Worm (Caenorhabditis elegans) whole organism, L1 larva: Measurements from ENCODE around the gene F54F2.7.

Experiments used
- C04F5.9 ChIP-seq: sonication (generic microtip); optimal IDR thresholded peaks from 2 replicates; lab custom pipeline; 2016; ENCODE audit warnings: missing genetic modification characterization, missing compliant biosample characterization
- C16A3.4 ChIP-seq: fragments of 150-350 bp; optimal IDR thresholded peaks from 2 replicates; lab custom pipeline; 2014; ENCODE audit warnings: missing biosample characterization, missing genetic modification characterization
- F16B12.6 ChIP-seq: fragments of 150-350 bp; optimal IDR thresholded peaks from 2 replicates; lab custom pipeline; 2014; ENCODE audit warnings: missing biosample characterization, missing genetic modification characterization
- Y116A8C.19 ChIP-seq: sonication (generic microtip); optimal IDR thresholded peaks from 2 replicates; lab custom pipeline; 2016; ENCODE audit warnings: missing compliant biosample characterization, missing genetic modification characterization, borderline replicate concordance
- alr-1 ChIP-seq: fragments of 200-800 bp; sonication (Bioruptor generic); optimal IDR thresholded peaks from 2 replicates; lab custom pipeline; 2018; ENCODE audit warnings: borderline replicate concordance, mild to moderate bottlenecking, missing genetic modification characterization, missing compliant biosample characterization
- aly-2 ChIP-seq: fragments of 150-350 bp; optimal IDR thresholded peaks from 2 replicates; lab custom pipeline; 2014; ENCODE audit warnings: missing biosample characterization, missing genetic modification characterization
- blmp-1 ChIP-seq: fragments of 150-350 bp; optimal IDR thresholded peaks from 2 replicates; lab custom pipeline; 2014; ENCODE audit warnings: missing biosample characterization, missing genetic modification characterization
- ceh-82 ChIP-seq, 3 experiments: fragments of 150-350 bp in 1 of 3; sonication (generic microtip) in 2 of 3; optimal IDR thresholded peaks; 2 replicates each; lab custom pipeline; 2014 to 2017; ENCODE audit warnings: missing biosample characterization in 3 of 3, missing genetic modification characterization in 3 of 3
- ceh-88 ChIP-seq: fragments of 200-800 bp; sonication (Bioruptor generic); IDR thresholded peaks from 2 replicates; pipeline ENCODE4 v1.3.6; 2022; ENCODE audit warnings: missing genetic modification characterization, missing compliant biosample characterization
- efl-1 ChIP-seq, 4 experiments: fragments of 150-350 bp; optimal IDR thresholded peaks in 3 of 4; peaks in 1 of 4; 1 replicate in 1 of 4; 2 replicates in 3 of 4; lab custom pipeline; 2014; ENCODE audit warnings: missing biosample characterization in 2 of 4, missing genetic modification characterization in 2 of 4, missing genetic modification reagents in 2 of 4
- efl-3 ChIP-seq: fragments of 200-800 bp; sonication (Bioruptor generic); optimal IDR thresholded peaks from 2 replicates; lab custom pipeline; 2018; ENCODE audit warnings: mild to moderate bottlenecking, missing genetic modification characterization, missing compliant biosample characterization
- egl-27 ChIP-seq, 2 experiments: fragments of 150-350 bp in 1 of 2; sonication (generic microtip); optimal IDR thresholded peaks; 3 replicates each; lab custom pipeline; 2017 to 2018; ENCODE audit warnings: missing biosample characterization in 2 of 2, missing genetic modification characterization in 2 of 2, missing genetic modification reagents in 2 of 2
- elt-3 ChIP-seq, 6 experiments: fragments of 150-350 bp in 1 of 6; sonication (generic microtip); optimal IDR thresholded peaks; 2 replicates each; lab custom pipeline; 2017 to 2018; ENCODE audit warnings: missing biosample characterization in 6 of 6, missing genetic modification characterization in 6 of 6, inconsistent platforms in 1 of 6
- fkh-10 ChIP-seq: sonication (generic microtip); optimal IDR thresholded peaks from 2 replicates; lab custom pipeline; 2017; ENCODE audit warnings: missing biosample characterization, missing genetic modification reagents, missing genetic modification characterization
- fkh-8 ChIP-seq: sonication (generic microtip); optimal IDR thresholded peaks from 2 replicates; lab custom pipeline; 2016; ENCODE audit warnings: mild to moderate bottlenecking, missing genetic modification characterization, missing compliant biosample characterization
- fos-1 ChIP-seq: fragments of 150-350 bp; optimal IDR thresholded peaks from 2 replicates; lab custom pipeline; 2014; ENCODE audit warnings: missing biosample characterization, missing genetic modification characterization
- grh-1 ChIP-seq: fragments of 200-800 bp; sonication (Bioruptor generic); IDR thresholded peaks from 2 replicates; pipeline ENCODE4 v1.3.6; 2022; ENCODE audit warnings: missing genetic modification reagents, missing genetic modification characterization, missing compliant biosample characterization
- hlh-17 ChIP-seq: fragments of 200-800 bp; sonication (Bioruptor generic); optimal IDR thresholded peaks from 2 replicates; lab custom pipeline; 2018; ENCODE audit warnings: missing genetic modification characterization, mild to moderate bottlenecking, missing compliant biosample characterization, moderate library complexity, borderline replicate concordance
- hpl-2 ChIP-seq: fragments of 150-350 bp; optimal IDR thresholded peaks from 2 replicates; lab custom pipeline; 2014; ENCODE audit warnings: missing biosample characterization, missing genetic modification reagents, missing genetic modification characterization
- irx-1 ChIP-seq: sonication (generic microtip); optimal IDR thresholded peaks from 2 replicates; lab custom pipeline; 2016; ENCODE audit warnings: missing genetic modification characterization, missing compliant biosample characterization
- isw-1 ChIP-seq: fragments of 200-800 bp; sonication (Bioruptor generic); IDR thresholded peaks from 2 replicates; pipeline ENCODE4 v1.3.6; 2022; ENCODE audit warnings: missing genetic modification characterization, missing compliant biosample characterization
- jun-1 ChIP-seq: fragments of 150-350 bp; optimal IDR thresholded peaks from 2 replicates; lab custom pipeline; 2014; ENCODE audit warnings: missing biosample characterization, missing genetic modification reagents, missing genetic modification characterization
- lin-13 ChIP-seq: fragments of 150-350 bp; optimal IDR thresholded peaks from 2 replicates; lab custom pipeline; 2014; ENCODE audit warnings: missing biosample characterization, missing genetic modification reagents, missing genetic modification characterization
- lin-14 ChIP-seq: fragments of 200-800 bp; sonication (Bioruptor generic); optimal IDR thresholded peaks from 2 replicates; lab custom pipeline; 2018; ENCODE audit warnings: mild to moderate bottlenecking, missing genetic modification characterization, moderate library complexity, missing compliant biosample characterization
- lin-39 ChIP-seq: fragments of 150-350 bp; optimal IDR thresholded peaks from 2 replicates; lab custom pipeline; 2014; ENCODE audit warnings: missing biosample characterization, missing genetic modification reagents, missing genetic modification characterization
- lir-3 ChIP-seq: sonication (generic microtip); optimal IDR thresholded peaks from 2 replicates; lab custom pipeline; 2016; ENCODE audit warnings: mild to moderate bottlenecking, missing genetic modification characterization, moderate library complexity, missing compliant biosample characterization; ENCODE audit not compliant: poor library complexity
- lsy-2 ChIP-seq, 2 experiments: fragments of 150-350 bp; optimal IDR thresholded peaks; 2 replicates each; lab custom pipeline; 2014; ENCODE audit warnings: missing biosample characterization in 2 of 2, missing genetic modification characterization in 2 of 2
- mab-9 ChIP-seq: fragments of 200-800 bp; sonication (Bioruptor generic); IDR thresholded peaks from 2 replicates; pipeline ENCODE4 v1.3.6; 2022; ENCODE audit warnings: missing genetic modification reagents, missing genetic modification characterization, missing compliant biosample characterization
- mdl-1 ChIP-seq, 2 experiments: fragments of 150-350 bp; optimal IDR thresholded peaks; 2 replicates each; lab custom pipeline; 2014 to 2017; ENCODE audit warnings: missing biosample characterization in 2 of 2, missing genetic modification characterization in 2 of 2, inconsistent platforms in 1 of 2
- mef-2 ChIP-seq: fragments of 150-350 bp; optimal IDR thresholded peaks from 2 replicates; lab custom pipeline; 2014; ENCODE audit warnings: missing biosample characterization, missing genetic modification characterization
- mep-1 ChIP-seq: fragments of 150-350 bp; optimal IDR thresholded peaks from 2 replicates; lab custom pipeline; 2014; ENCODE audit warnings: missing biosample characterization, missing genetic modification characterization
- nhr-20 ChIP-seq: sonication (generic microtip); optimal IDR thresholded peaks from 2 replicates; lab custom pipeline; 2016; ENCODE audit warnings: mild to moderate bottlenecking, missing genetic modification characterization, missing compliant biosample characterization
- nhr-237 ChIP-seq: fragments of 150-350 bp; optimal IDR thresholded peaks from 2 replicates; lab custom pipeline; 2014; ENCODE audit warnings: missing biosample characterization, missing genetic modification characterization
- nhr-47 ChIP-seq: sonication (generic microtip); optimal IDR thresholded peaks from 2 replicates; lab custom pipeline; 2016; ENCODE audit warnings: mild to moderate bottlenecking, missing genetic modification characterization, moderate library complexity, missing compliant biosample characterization
- nhr-84 ChIP-seq: sonication (generic microtip); optimal IDR thresholded peaks from 2 replicates; lab custom pipeline; 2017; ENCODE audit warnings: missing biosample characterization, missing genetic modification characterization
- nhr-85 ChIP-seq: sonication (generic microtip); peaks from one replicate; lab custom pipeline; 2016; ENCODE audit warnings: missing genetic modification characterization, inconsistent platforms, missing compliant biosample characterization
- nhr-90 ChIP-seq: sonication (generic microtip); optimal IDR thresholded peaks from 2 replicates; lab custom pipeline; 2016; ENCODE audit warnings: mild to moderate bottlenecking, missing genetic modification characterization, missing compliant biosample characterization; ENCODE audit not compliant: poor library complexity
- pag-3 ChIP-seq: sonication (generic microtip); optimal IDR thresholded peaks from 2 replicates; lab custom pipeline; 2017; ENCODE audit warnings: missing genetic modification characterization, mild to moderate bottlenecking, missing compliant biosample characterization, antibody characterized with exemption, borderline replicate concordance; ENCODE audit not compliant: insufficient read depth
- sox-4 ChIP-seq: sonication (generic microtip); optimal IDR thresholded peaks from 2 replicates; lab custom pipeline; 2016; ENCODE audit warnings: missing genetic modification characterization, missing compliant biosample characterization
- sptf-1 ChIP-seq: fragments of 150-350 bp; optimal IDR thresholded peaks from 2 replicates; lab custom pipeline; 2014; ENCODE audit warnings: missing biosample characterization, missing genetic modification characterization
- swsn-7 ChIP-seq: sonication (generic microtip); optimal IDR thresholded peaks from 2 replicates; lab custom pipeline; 2016; ENCODE audit warnings: missing genetic modification characterization, missing compliant biosample characterization
- tbx-2 ChIP-seq: sonication (generic microtip); optimal IDR thresholded peaks from 2 replicates; lab custom pipeline; 2016; ENCODE audit warnings: missing genetic modification characterization, missing compliant biosample characterization
- tlp-1 ChIP-seq: fragments of 150-350 bp; optimal IDR thresholded peaks from 2 replicates; lab custom pipeline; 2014; ENCODE audit warnings: missing biosample characterization, missing genetic modification characterization
- unc-30 ChIP-seq: sonication (generic microtip); optimal IDR thresholded peaks from 2 replicates; lab custom pipeline; 2017; ENCODE audit warnings: missing biosample characterization, missing genetic modification characterization
- unc-62 ChIP-seq: fragments of 150-350 bp; optimal IDR thresholded peaks from 2 replicates; lab custom pipeline; 2014; ENCODE audit warnings: missing biosample characterization, missing genetic modification reagents, missing genetic modification characterization
- unc-86 ChIP-seq: sonication (generic microtip); optimal IDR thresholded peaks from 2 replicates; lab custom pipeline; 2016; ENCODE audit warnings: missing genetic modification characterization, missing compliant biosample characterization
- zag-1 ChIP-seq: fragments of 150-350 bp; optimal IDR thresholded peaks from 2 replicates; lab custom pipeline; 2014; ENCODE audit warnings: missing biosample characterization, missing genetic modification characterization
- zip-4 ChIP-seq: fragments of 200-800 bp; sonication (Bioruptor generic); optimal IDR thresholded peaks from 2 replicates; lab custom pipeline; 2018; ENCODE audit warnings: mild to moderate bottlenecking, missing genetic modification characterization, moderate library complexity, missing compliant biosample characterization
- ztf-11 ChIP-seq, 2 experiments: sonication (generic microtip); optimal IDR thresholded peaks; 2 replicates each; lab custom pipeline; 2016 to 2017; ENCODE audit warnings: missing genetic modification characterization in 2 of 2, missing biosample characterization in 1 of 2, missing compliant biosample characterization in 1 of 2
- ztf-4 ChIP-seq: fragments of 150-350 bp; optimal IDR thresholded peaks from 2 replicates; lab custom pipeline; 2014; ENCODE audit warnings: missing biosample characterization, missing genetic modification characterization

Gene F54F2.7

DNA sequence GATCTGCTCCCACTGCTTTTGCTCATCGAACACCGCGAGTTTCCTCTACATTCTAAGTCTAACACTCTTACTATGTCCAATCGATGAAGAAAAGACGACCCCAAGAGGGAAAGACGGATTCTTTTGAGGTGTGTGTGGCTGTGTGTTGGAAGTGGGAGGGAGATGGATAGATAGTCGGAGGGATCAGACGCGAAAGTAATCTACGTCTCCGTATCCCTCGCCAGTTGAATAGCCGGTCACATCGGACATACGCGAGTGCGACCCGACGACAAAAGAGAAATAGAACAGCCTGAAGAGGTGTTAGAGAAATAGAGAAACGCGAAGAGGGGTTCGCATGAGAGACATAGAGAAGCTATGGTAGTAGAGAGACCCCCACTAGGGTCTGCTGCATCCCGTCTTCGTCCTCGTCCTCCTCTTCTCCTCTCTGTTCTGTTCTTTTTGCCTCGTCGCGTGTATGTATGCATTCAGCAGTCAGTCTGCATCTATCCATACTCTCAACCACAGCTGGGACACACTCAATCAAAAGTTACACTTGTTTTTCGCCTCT lies 11.5 kb downstream of the F54F2.7 start (continued):
- TF ChIP-seq pag-3 (tag; lab: Kevin White, UChicago) (peak; percentile 12), unc-86 (tag; lab: Kevin White, UChicago) (peak; percentile 98), unc-30 (no peak), nhr-84 (no peak), nhr-85 (tag; lab: Kevin White, UChicago) (peak; percentile 100), mef-2 (tag; lab: Kevin White, UChicago) (peak; percentile 73), isw-1 (GFP tag; lab: Robert Waterston, UW) (peak; percentile 91), zip-4 (peak; percentile 77), hpl-2 (GFP tag; lab: Kevin White, UChicago) (peak; percentile 78), unc-62 (peak; percentile 57), tlp-1 (tag; lab: Kevin White, UChicago) (no peak), fkh-8 (tag; lab: Kevin White, UChicago) (peak; percentile 97), C04F5.9 (tag; lab: Kevin White, UChicago) (peak; percentile 73), mab-9 (peak; percentile 79), zag-1 (tag; lab: Kevin White, UChicago) (peak; percentile 75), nhr-237 (tag; lab: Kevin White, UChicago) (peak; percentile 84), C16A3.4 (peak; percentile 84), efl-3 (GFP tag; lab: Kevin White, UChicago) (peak; percentile 72), lin-14 (peak; percentile 100), nhr-47 (tag; lab: Kevin White, UChicago) (peak; percentile 97), Y116A8C.19 (tag; lab: Kevin White, UChicago) (no peak), lir-3 (tag; lab: Kevin White, UChicago) (peak; percentile 88), elt-3 (tag; optimal IDR thresholded peaks at IDR 0.05; lab: Kevin White, UChicago) (peak in 3 of 6 experiments; percentile 73 to 95 (median 93)), sox-4 (tag; lab: Kevin White, UChicago) (peak; percentile 84), sptf-1 (no peak), lin-39 (peak; percentile 89), ztf-11 (tag; optimal IDR thresholded peaks at IDR 0.05; lab: Kevin White, UChicago) (peak in 1 of 2 experiments; percentile 91), hlh-17 (GFP tag; lab: Kevin White, UChicago) (no peak), aly-2 (tag; lab: Kevin White, UChicago) (peak; percentile 90), tbx-2 (peak; percentile 99), ztf-4 (tag; lab: Kevin White, UChicago) (peak; percentile 96), alr-1 (no peak)

DNA sequence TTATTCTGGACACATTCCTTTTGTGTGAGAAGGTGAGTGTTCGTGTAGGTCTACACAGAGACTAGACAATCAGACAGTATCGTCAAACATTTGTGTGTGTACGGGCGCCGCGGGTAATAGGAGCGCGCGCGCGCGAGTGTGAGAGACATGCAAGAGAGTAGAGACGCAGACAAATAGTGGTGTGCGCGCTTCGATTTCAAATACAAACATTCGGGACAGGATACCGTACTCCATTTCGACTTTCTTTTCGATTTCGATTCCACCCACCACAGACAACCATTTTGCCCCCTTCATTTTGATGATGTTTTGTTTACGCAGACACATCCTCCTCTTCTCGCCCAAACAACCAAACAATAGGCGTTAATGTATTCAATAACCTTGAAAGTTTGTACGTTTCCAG lies 12.4 kb downstream of the F54F2.7 start:
- TF ChIP-seq fkh-10 (GFP tag; lab: Kevin White, UChicago) (no peak), zip-4 (no peak), F16B12.6 (tag; lab: Kevin White, UChicago) (no peak), jun-1 (tag; lab: Kevin White, UChicago) (peak; percentile 69), ceh-82 (tag; optimal IDR thresholded peaks at IDR 0.05; lab: Kevin White, UChicago) (peak; percentile 26 to 76 (median 54)), egl-27 (tag; optimal IDR thresholded peaks at IDR 0.05; lab: Kevin White, UChicago) (peak; percentile 30 to 56), nhr-90 (tag; lab: Kevin White, UChicago) (peak; percentile 69), blmp-1 (tag; lab: Kevin White, UChicago) (peak; percentile 96), grh-1 (GFP tag; lab: Robert Waterston, UW) (peak; percentile 73), efl-1 (optimal IDR thresholded peaks at IDR 0.05; lab: Kevin White, UChicago) (peak; percentile 51 to 64), efl-1 (GFP tag; optimal IDR thresholded peaks at IDR 0.05 in 1 of 2; lab: Kevin White, UChicago) (peak in 1 of 2 experiments; percentile 3), fos-1 (tag; lab: Kevin White, UChicago) (peak; percentile 38), ceh-88 (GFP tag; lab: Robert Waterston, UW) (peak; percentile 49; the same call in 1 of the 2 replicates), sptf-1 (no peak), mep-1 (tag; lab: Kevin White, UChicago) (peak; percentile 61), irx-1 (peak; percentile 49), mdl-1 (tag; optimal IDR thresholded peaks at IDR 0.05; lab: Kevin White, UChicago) (peak in 1 of 2 experiments; percentile 90), hpl-2 (GFP tag; lab: Kevin White, UChicago) (no peak), nhr-47 (tag; lab: Kevin White, UChicago) (peak; percentile 51), unc-86 (tag; lab: Kevin White, UChicago) (no peak), lin-13 (peak; percentile 57), C04F5.9 (tag; lab: Kevin White, UChicago) (no peak), lsy-2 (tag; optimal IDR thresholded peaks at IDR 0.05; lab: Kevin White, UChicago) (peak; percentile 63 to 88), swsn-7 (tag; lab: Kevin White, UChicago) (peak; percentile 71), elt-3 (tag; optimal IDR thresholded peaks at IDR 0.05; lab: Kevin White, UChicago) (peak in 3 of 6 experiments; percentile 58 to 87 (median 72)), nhr-20 (tag; lab: Kevin White, UChicago) (peak; percentile 87), tbx-2 (peak; percentile 67), C16A3.4 (peak; percentile 41)
